Worm (Caenorhabditis elegans) whole organism, young adult: ENCODE measurements around the gene F57H12.6.
A peak's percentile ranks its signal among the peaks of the same experiment; 100 is the strongest.
"Not testable (repeated sequence)": the region's sequence is repeated elsewhere in the genome, so short reads cannot be mapped to it uniquely, and the experiment has no call there.

Source experiments
- B0019.2 ChIP-seq: fragments of 200-800 bp; sonication (Bioruptor generic); conservative IDR thresholded peaks from 2 replicates; pipeline ENCODE4 v1.3.6; 2022; ENCODE audit warnings: missing genetic modification reagents, missing genetic modification characterization, missing compliant biosample characterization
- C17E4.6 ChIP-seq: fragments of 200-800 bp; sonication (Bioruptor generic); IDR thresholded peaks from 2 replicates; pipeline ENCODE4 v1.3.6; 2022; ENCODE audit warnings: missing genetic modification reagents, missing genetic modification characterization, missing compliant biosample characterization
- D2030.7 ChIP-seq: fragments of 200-800 bp; sonication (Bioruptor generic); IDR thresholded peaks from 2 replicates; pipeline ENCODE4 v1.3.6; 2022; ENCODE audit warnings: missing genetic modification reagents, missing genetic modification characterization, missing compliant biosample characterization
- F37B4.10 ChIP-seq: fragments of 200-800 bp; sonication (Bioruptor generic); IDR thresholded peaks from 2 replicates; pipeline ENCODE4 v1.3.6; 2022; ENCODE audit warnings: missing genetic modification characterization, missing compliant biosample characterization
- K11D2.4 ChIP-seq: fragments of 200-800 bp; sonication (Bioruptor generic); IDR thresholded peaks from 2 replicates; pipeline ENCODE4 v1.3.6; 2022; ENCODE audit warnings: missing genetic modification reagents, missing genetic modification characterization, missing compliant biosample characterization
- K12H6.12 ChIP-seq: fragments of 200-800 bp; sonication (Bioruptor generic); optimal IDR thresholded peaks from 2 replicates; lab custom pipeline; 2018; ENCODE audit warnings: mild to moderate bottlenecking, missing genetic modification characterization, missing compliant biosample characterization
- Y53G8AR.9 ChIP-seq: fragments of 200-800 bp; sonication (Bioruptor generic); conservative IDR thresholded peaks from 2 replicates; pipeline ENCODE4 v1.3.6; 2022; ENCODE audit warnings: missing genetic modification reagents, missing genetic modification characterization, missing compliant biosample characterization
- Y67H2A.10 ChIP-seq: fragments of 200-800 bp; sonication (Bioruptor generic); conservative IDR thresholded peaks from 2 replicates; pipeline ENCODE4 v1.3.6; 2022; ENCODE audit warnings: missing genetic modification reagents, missing genetic modification characterization, missing compliant biosample characterization
- Y79H2A.3 ChIP-seq: fragments of 200-800 bp; sonication (Bioruptor generic); conservative IDR thresholded peaks from 2 replicates; pipeline ENCODE4 v1.3.6; 2022; ENCODE audit warnings: missing genetic modification reagents, missing genetic modification characterization, missing compliant biosample characterization
- Y95B8A.8 ChIP-seq: fragments of 200-800 bp; sonication (Bioruptor generic); IDR thresholded peaks from 2 replicates; pipeline ENCODE4 v1.3.6; 2022; ENCODE audit warnings: missing genetic modification reagents, missing genetic modification characterization, missing compliant biosample characterization
- ZK185.1 ChIP-seq: sonication (generic microtip); optimal IDR thresholded peaks from 2 replicates; lab custom pipeline; 2016; ENCODE audit warnings: mild to moderate bottlenecking, missing genetic modification characterization, missing compliant biosample characterization; ENCODE audit not compliant: poor library complexity, severe bottlenecking
- aptf-2 ChIP-seq: fragments of 200-800 bp; sonication (Bioruptor generic); conservative IDR thresholded peaks from 2 replicates; pipeline ENCODE4 v1.3.6; 2022; ENCODE audit warnings: missing genetic modification reagents, missing genetic modification characterization, missing compliant biosample characterization
- athp-1 ChIP-seq: sonication (generic microtip); optimal IDR thresholded peaks from 2 replicates; lab custom pipeline; 2017; ENCODE audit warnings: mild to moderate bottlenecking, missing genetic modification characterization, missing compliant biosample characterization
- attf-3 ChIP-seq: fragments of 200-800 bp; sonication (Bioruptor generic); conservative IDR thresholded peaks from 2 replicates; pipeline ENCODE4 v1.3.6; 2022; ENCODE audit warnings: missing genetic modification reagents, missing genetic modification characterization, missing compliant biosample characterization
- attf-6 ChIP-seq: fragments of 200-800 bp; sonication (Bioruptor generic); IDR thresholded peaks from 2 replicates; pipeline ENCODE4 v1.3.6; 2022; ENCODE audit warnings: missing genetic modification reagents, missing genetic modification characterization, missing compliant biosample characterization
- bed-2 ChIP-seq: fragments of 200-800 bp; sonication (Bioruptor generic); IDR thresholded peaks from 2 replicates; pipeline ENCODE4 v1.3.6; 2022; ENCODE audit warnings: missing genetic modification reagents, missing genetic modification characterization, missing compliant biosample characterization
- ceh-100 ChIP-seq: fragments of 200-800 bp; sonication (Bioruptor generic); IDR thresholded peaks from 2 replicates; pipeline ENCODE4 v1.3.6; 2022; ENCODE audit warnings: missing genetic modification reagents, missing genetic modification characterization, missing compliant biosample characterization
- ceh-40 ChIP-seq: fragments of 200-800 bp; sonication (Bioruptor generic); IDR thresholded peaks from 2 replicates; pipeline ENCODE4 v1.3.6; 2022; ENCODE audit warnings: missing genetic modification characterization, missing compliant biosample characterization
- ceh-91 ChIP-seq: fragments of 200-800 bp; sonication (Bioruptor generic); IDR thresholded peaks from 2 replicates; pipeline ENCODE4 v1.3.6; 2022; ENCODE audit warnings: missing genetic modification reagents, missing genetic modification characterization, missing compliant biosample characterization
- dpl-1 ChIP-seq: fragments of 150-350 bp; optimal IDR thresholded peaks from 2 replicates; lab custom pipeline; 2014; ENCODE audit warnings: missing biosample characterization, missing genetic modification reagents, missing genetic modification characterization
- efl-1 ChIP-seq: fragments of 150-350 bp; optimal IDR thresholded peaks from 2 replicates; lab custom pipeline; 2014; ENCODE audit warnings: missing biosample characterization, missing genetic modification reagents, missing genetic modification characterization
- egl-44 ChIP-seq: fragments of 200-800 bp; sonication (Bioruptor generic); IDR thresholded peaks from 2 replicates; pipeline ENCODE4 v1.3.6; 2022; ENCODE audit warnings: missing genetic modification reagents, missing genetic modification characterization, missing compliant biosample characterization
- egrh-3 ChIP-seq: fragments of 200-800 bp; sonication (Bioruptor generic); IDR thresholded peaks from 2 replicates; pipeline ENCODE4 v1.3.6; 2022; ENCODE audit warnings: missing genetic modification reagents, missing genetic modification characterization, missing compliant biosample characterization
- him-1 ChIP-seq: sonication (generic microtip); optimal IDR thresholded peaks from 2 replicates; lab custom pipeline; 2016; ENCODE audit warnings: missing genotype, missing genetic modification reagents, missing genetic modification characterization, missing compliant biosample characterization
- hmg-1.2 ChIP-seq: fragments of 200-800 bp; sonication (Bioruptor generic); IDR thresholded peaks from 2 replicates; pipeline ENCODE4 v1.3.6; 2022; ENCODE audit warnings: missing genetic modification reagents, missing genetic modification characterization, missing compliant biosample characterization
- hmg-20 ChIP-seq: fragments of 200-800 bp; sonication (Bioruptor generic); IDR thresholded peaks from 2 replicates; pipeline ENCODE4 v1.3.6; 2022; ENCODE audit warnings: missing genetic modification reagents, missing genetic modification characterization, missing compliant biosample characterization
- let-526 ChIP-seq: fragments of 200-800 bp; sonication (Bioruptor generic); IDR thresholded peaks from 2 replicates; pipeline ENCODE4 v1.3.6; 2022; ENCODE audit warnings: missing genetic modification reagents, missing genetic modification characterization, missing compliant biosample characterization
- let-607 ChIP-seq, 2 experiments: fragments of 200-800 bp in 1 of 2; sonication (Bioruptor generic) in 1 of 2; sonication (generic microtip) in 1 of 2; optimal IDR thresholded peaks; 2 replicates each; lab custom pipeline; 2016 to 2018; ENCODE audit warnings: mild to moderate bottlenecking in 2 of 2, missing compliant biosample characterization in 2 of 2, missing genetic modification characterization in 2 of 2, moderate library complexity in 2 of 2, missing genotype in 1 of 2
- lin-40 ChIP-seq: sonication (generic microtip); optimal IDR thresholded peaks from 2 replicates; lab custom pipeline; 2016; ENCODE audit warnings: missing genetic modification characterization, mild to moderate bottlenecking, missing compliant biosample characterization, missing genotype, missing genetic modification reagents
- lin-54 ChIP-seq: fragments of 200-800 bp; sonication (Bioruptor generic); optimal IDR thresholded peaks from 2 replicates; lab custom pipeline; 2018; ENCODE audit warnings: mild to moderate bottlenecking, missing genetic modification characterization, missing compliant biosample characterization
- lir-1 ChIP-seq: fragments of 200-800 bp; sonication (Bioruptor generic); conservative IDR thresholded peaks from 2 replicates; pipeline ENCODE4 v1.3.6; 2022; ENCODE audit warnings: missing genetic modification reagents, missing genetic modification characterization, missing compliant biosample characterization
- lsl-1 ChIP-seq: fragments of 200-800 bp; sonication (Bioruptor generic); optimal IDR thresholded peaks from 2 replicates; lab custom pipeline; 2018; ENCODE audit warnings: mild to moderate bottlenecking, missing genetic modification characterization, moderate library complexity, missing compliant biosample characterization
- madf-3 ChIP-seq: fragments of 200-800 bp; sonication (Bioruptor generic); IDR thresholded peaks from 2 replicates; pipeline ENCODE4 v1.3.6; 2022; ENCODE audit warnings: missing genetic modification reagents, missing genetic modification characterization, missing compliant biosample characterization
- madf-6 ChIP-seq: fragments of 200-800 bp; sonication (Bioruptor generic); IDR thresholded peaks from 2 replicates; pipeline ENCODE4 v1.3.6; 2022; ENCODE audit warnings: missing genetic modification reagents, missing genetic modification characterization, missing compliant biosample characterization
- mcd-1 ChIP-seq: fragments of 200-800 bp; sonication (Bioruptor generic); IDR thresholded peaks from 2 replicates; pipeline ENCODE4 v1.3.6; 2022; ENCODE audit warnings: missing genetic modification reagents, missing genetic modification characterization, missing compliant biosample characterization
- nfyb-1 ChIP-seq: fragments of 200-800 bp; sonication (Bioruptor generic); IDR thresholded peaks from 2 replicates; pipeline ENCODE4 v1.3.6; 2022; ENCODE audit warnings: missing genetic modification reagents, missing genetic modification characterization, missing compliant biosample characterization
- nhr-80 ChIP-seq: sonication (generic microtip); optimal IDR thresholded peaks from 2 replicates; lab custom pipeline; 2016; ENCODE audit warnings: missing genetic modification characterization, missing compliant biosample characterization
- rcor-1 ChIP-seq: fragments of 200-800 bp; sonication (Bioruptor generic); IDR thresholded peaks from 2 replicates; pipeline ENCODE4 v1.3.6; 2022; ENCODE audit warnings: missing genetic modification reagents, missing genetic modification characterization, missing compliant biosample characterization
- rpc-1 ChIP-seq, 2 experiments: fragments of 150-350 bp in 1 of 2; sonication (generic microtip) in 1 of 2; optimal IDR thresholded peaks; 2 replicates each; lab custom pipeline; 2014 to 2018; ENCODE audit warnings: missing biosample characterization in 1 of 2, missing genetic modification characterization in 1 of 2, missing genetic modification reagents in 1 of 2, missing genotype in 1 of 2
- snpc-3.4 ChIP-seq: sonication (generic microtip); optimal IDR thresholded peaks from 2 replicates; lab custom pipeline; 2017; ENCODE audit warnings: missing genetic modification characterization, mild to moderate bottlenecking, missing compliant biosample characterization, antibody characterized with exemption, moderate library complexity, missing genotype, missing genetic modification reagents
- snpc-4 ChIP-seq, 5 experiments: fragments of 150-350 bp in 1 of 5; sonication (generic microtip) in 4 of 5; optimal IDR thresholded peaks; 2 replicates each; lab custom pipeline; 2014 to 2018; ENCODE audit warnings: missing genetic modification characterization in 5 of 5, missing biosample characterization in 3 of 5, antibody characterized with exemption in 2 of 5, mild to moderate bottlenecking in 2 of 5, missing compliant biosample characterization in 2 of 5, missing genotype in 2 of 5, moderate library complexity in 2 of 5, missing genetic modification reagents in 1 of 5
- tbp1 ChIP-seq: fragments of 200-800 bp; sonication (Bioruptor generic); optimal IDR thresholded peaks from 2 replicates; lab custom pipeline; 2018; ENCODE audit warnings: mild to moderate bottlenecking, missing genetic modification characterization, missing compliant biosample characterization
- tlf-1 ChIP-seq: fragments of 200-800 bp; sonication (Bioruptor generic); optimal IDR thresholded peaks from 2 replicates; lab custom pipeline; 2018; ENCODE audit warnings: mild to moderate bottlenecking, missing genetic modification characterization, missing compliant biosample characterization
- xnd-1 ChIP-seq: sonication (generic microtip); optimal IDR thresholded peaks from 2 replicates; lab custom pipeline; 2016; ENCODE audit warnings: missing genotype, missing genetic modification reagents, missing genetic modification characterization, missing compliant biosample characterization
- ztf-26 ChIP-seq: sonication (generic microtip); optimal IDR thresholded peaks from 2 replicates; lab custom pipeline; 2017; ENCODE audit warnings: missing genetic modification characterization, missing compliant biosample characterization
- ztf-6 ChIP-seq: fragments of 200-800 bp; sonication (Bioruptor generic); IDR thresholded peaks from 2 replicates; pipeline ENCODE4 v1.3.6; 2022; ENCODE audit warnings: missing genetic modification reagents, missing genetic modification characterization, missing compliant biosample characterization

Gene F57H12.6

DNA sequence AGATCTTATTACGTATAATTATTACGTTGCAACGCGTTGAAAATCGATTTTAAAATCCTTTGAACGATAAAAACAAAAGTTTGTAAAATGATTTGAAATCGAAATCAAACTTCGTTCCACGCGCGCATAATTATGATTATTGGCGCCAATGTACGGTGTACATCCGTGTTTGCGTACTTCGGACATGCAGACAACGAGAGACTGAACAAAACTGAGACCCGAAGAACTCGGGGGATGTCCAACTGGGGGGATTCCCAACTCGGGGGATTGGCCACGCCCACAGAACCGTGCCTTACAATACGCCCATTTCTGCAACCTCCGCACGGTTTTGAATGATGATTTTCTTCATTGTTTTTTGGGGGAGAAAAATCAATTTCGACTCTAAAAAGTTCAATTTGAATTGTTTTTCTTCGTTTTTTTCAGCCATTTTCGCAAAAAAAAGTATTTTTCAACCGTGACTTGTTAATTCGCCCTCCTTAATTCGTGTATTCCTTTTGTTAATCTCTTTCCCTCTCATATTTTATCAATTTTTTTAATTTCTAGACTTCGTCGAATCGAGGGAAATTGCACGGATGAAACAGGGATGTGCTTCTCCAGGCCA, 29.1 kb downstream of the F57H12.6 start, which contains the start of gene F20D12.12:
TSS of gene F20D12.12 (plus strand) at position 542 of the 601 bp plus-strand sequence.
- TF ChIP-seq ceh-100 (GFP tag; lab: Robert Waterston, UW) (peak; percentile 99), madf-6 (GFP tag; lab: Robert Waterston, UW) (peak; percentile 96), B0019.2 (GFP tag; lab: Robert Waterston, UW) (peak; percentile 96), snpc-4 (GFP tag; optimal IDR thresholded peaks at IDR 0.05; lab: Kevin White, UChicago) (peak; percentile 19), snpc-4 (tag; optimal IDR thresholded peaks at IDR 0.05; lab: Kevin White, UChicago) (peak in 3 of 4 experiments; percentile 28 to 57 (median 39)), D2030.7 (GFP tag; lab: Robert Waterston, UW) (peak; percentile 99), lir-1 (peak; percentile 72), ztf-6 (peak; percentile 75; the same call in 1 of the 2 replicates), aptf-2 (GFP tag; lab: Robert Waterston, UW) (peak; percentile 97), Y67H2A.10 (GFP tag; lab: Robert Waterston, UW) (peak; percentile 86), lsl-1 (GFP tag; lab: Kevin White, UChicago) (peak; percentile 87), athp-1 (tag; lab: Kevin White, UChicago) (peak; percentile 65), rcor-1 (GFP tag; lab: Robert Waterston, UW) (peak; percentile 96), attf-6 (GFP tag; lab: Robert Waterston, UW) (peak; percentile 75), xnd-1 (tag; lab: Kevin White, UChicago) (peak; percentile 69), let-526 (peak; percentile 71; the same call in 1 of the 2 replicates), C17E4.6 (GFP tag; lab: Robert Waterston, UW) (peak; percentile 76), tbp1 (GFP tag; lab: Kevin White, UChicago) (peak; percentile 59), lin-54 (GFP tag; lab: Kevin White, UChicago) (peak; percentile 78), Y95B8A.8 (peak; percentile 97), attf-3 (peak; percentile 88), ceh-40 (0 out of 2 replicates have a peak, but pooled peaks have one; percentile 40), nhr-80 (tag; lab: Kevin White, UChicago) (peak; percentile 48), tlf-1 (GFP tag; lab: Kevin White, UChicago) (peak; percentile 69), ZK185.1 (peak; percentile 51), let-607 (tag; optimal IDR thresholded peaks at IDR 0.05; lab: Kevin White, UChicago) (peak in 1 of 2 experiments; percentile 47), hmg-20 (GFP tag; lab: Robert Waterston, UW) (peak; percentile 27; the same call in 1 of the 2 replicates), lin-40 (tag; lab: Kevin White, UChicago) (peak; percentile 71), hmg-1.2 (peak; percentile 85), ceh-91 (GFP tag; lab: Robert Waterston, UW) (peak; percentile 97), nfyb-1 (peak; percentile 96), egrh-3 (GFP tag; lab: Robert Waterston, UW) (peak; percentile 83), K12H6.12 (tag; lab: Kevin White, UChicago) (peak; percentile 49), egl-44 (GFP tag; lab: Robert Waterston, UW) (peak; percentile 47; the same call in 1 of the 2 replicates), ztf-26 (tag; lab: Kevin White, UChicago) (peak; percentile 23), snpc-3.4 (tag; lab: Kevin White, UChicago) (peak; percentile 64), rpc-1 (optimal IDR thresholded peaks at IDR 0.05; lab: Kevin White, UChicago) (peak; percentile 14), Y79H2A.3 (peak; percentile 90), madf-3 (peak; percentile 90), K11D2.4 (peak; percentile 91), him-1 (peak; percentile 23), mcd-1 (peak; percentile 88), F37B4.10 (GFP tag; lab: Robert Waterston, UW) (0 out of 2 replicates have a peak, but pooled peaks have one; percentile 6), Y53G8AR.9 (GFP tag; lab: Robert Waterston, UW) (peak; percentile 88), dpl-1 (peak; percentile 67), efl-1 (peak; percentile 92), bed-2 (GFP tag; lab: Robert Waterston, UW) (peak; percentile 91)
- TF ChIP-seq rpc-1 (tag; optimal IDR thresholded peaks at IDR 0.05; lab: Kevin White, UChicago): not testable (repeated sequence)
